Worm (Caenorhabditis elegans) whole organism, mixed stage, embryonic: Measurements from ENCODE around the gene flor-1.
"Not testable (repeated sequence)": the region's sequence is repeated elsewhere in the genome, so short reads cannot be mapped to it uniquely, and the experiment has no call there.

Experiments
- M03D4.4 ChIP-seq: sonication (generic microtip); optimal IDR thresholded peaks from 2 replicates; lab custom pipeline; 2017; ENCODE audit warnings: mild to moderate bottlenecking, missing genetic modification characterization, missing compliant biosample characterization
- bed-3 ChIP-seq: fragments of 200-800 bp; sonication (Bioruptor generic); optimal IDR thresholded peaks from 3 replicates; lab custom pipeline; 2018; ENCODE audit warnings: mild to moderate bottlenecking, missing genetic modification characterization, moderate library complexity, missing compliant biosample characterization
- blmp-1 ChIP-seq: fragments of 150-350 bp; optimal IDR thresholded peaks from 2 replicates; lab custom pipeline; 2014; ENCODE audit warnings: missing biosample characterization, missing genetic modification characterization
- ceh-83 ChIP-seq: fragments of 200-800 bp; sonication (Bioruptor generic); optimal IDR thresholded peaks from 2 replicates; lab custom pipeline; 2018; ENCODE audit warnings: mild to moderate bottlenecking, missing genetic modification characterization, missing compliant biosample characterization
- cnd-1 ChIP-seq: fragments of 200-800 bp; sonication (Bioruptor generic); optimal IDR thresholded peaks from 2 replicates; lab custom pipeline; 2018; ENCODE audit warnings: mild to moderate bottlenecking, missing genetic modification characterization, missing compliant biosample characterization
- drap-1 ChIP-seq: fragments of 200-800 bp; sonication (Bioruptor generic); optimal IDR thresholded peaks from 3 replicates; lab custom pipeline; 2018; ENCODE audit warnings: mild to moderate bottlenecking, missing genetic modification characterization, missing compliant biosample characterization
- elt-1 ChIP-seq: sonication (generic microtip); optimal IDR thresholded peaks from 2 replicates; lab custom pipeline; 2017; ENCODE audit warnings: missing genetic modification characterization, mild to moderate bottlenecking, missing compliant biosample characterization, antibody characterized with exemption, moderate library complexity, borderline replicate concordance; ENCODE audit not compliant: insufficient read depth
- elt-3 ChIP-seq: fragments of 150-350 bp; optimal IDR thresholded peaks from 2 replicates; lab custom pipeline; 2014; ENCODE audit warnings: missing biosample characterization, missing genetic modification characterization
- flh-1 ChIP-seq: fragments of 200-800 bp; sonication (Bioruptor generic); optimal IDR thresholded peaks from 2 replicates; lab custom pipeline; 2018; ENCODE audit warnings: mild to moderate bottlenecking, missing genetic modification characterization, moderate library complexity, missing compliant biosample characterization
- ham-2 ChIP-seq: fragments of 200-800 bp; sonication (Bioruptor generic); optimal IDR thresholded peaks from 2 replicates; lab custom pipeline; 2018; ENCODE audit warnings: mild to moderate bottlenecking, missing genetic modification characterization, missing compliant biosample characterization
- hlh-1 ChIP-seq: fragments of 150-350 bp; optimal IDR thresholded peaks from 2 replicates; lab custom pipeline; 2014; ENCODE audit warnings: missing biosample characterization, missing genetic modification reagents, missing genetic modification characterization
- lin-13 ChIP-seq: fragments of 150-350 bp; optimal IDR thresholded peaks from 2 replicates; lab custom pipeline; 2014; ENCODE audit warnings: missing biosample characterization, missing genetic modification characterization
- lin-32 ChIP-seq: fragments of 200-800 bp; sonication (Bioruptor generic); optimal IDR thresholded peaks from 2 replicates; lab custom pipeline; 2018; ENCODE audit warnings: mild to moderate bottlenecking, missing genetic modification characterization, missing compliant biosample characterization
- lsy-2 ChIP-seq: fragments of 150-350 bp; optimal IDR thresholded peaks from 2 replicates; lab custom pipeline; 2014; ENCODE audit warnings: missing biosample characterization, missing genetic modification characterization
- mab-5 ChIP-seq: fragments of 150-350 bp; optimal IDR thresholded peaks from 2 replicates; lab custom pipeline; 2014; ENCODE audit warnings: missing biosample characterization, missing genetic modification characterization
- mep-1 ChIP-seq: fragments of 150-350 bp; optimal IDR thresholded peaks from 2 replicates; lab custom pipeline; 2017; ENCODE audit warnings: missing biosample characterization, missing genetic modification reagents, missing genetic modification characterization, inconsistent platforms
- mls-2 ChIP-seq: sonication (generic microtip); optimal IDR thresholded peaks from 2 replicates; lab custom pipeline; 2016; ENCODE audit warnings: mild to moderate bottlenecking, missing genetic modification characterization, moderate library complexity, missing compliant biosample characterization
- nhr-12 ChIP-seq: fragments of 150-350 bp; optimal IDR thresholded peaks from 2 replicates; lab custom pipeline; 2014; ENCODE audit warnings: missing biosample characterization, missing genetic modification characterization
- nhr-2 ChIP-seq: fragments of 150-350 bp; optimal IDR thresholded peaks from 2 replicates; lab custom pipeline; 2014; ENCODE audit warnings: missing biosample characterization, missing genetic modification characterization
- nhr-237 ChIP-seq: fragments of 150-350 bp; optimal IDR thresholded peaks from 2 replicates; lab custom pipeline; 2014; ENCODE audit warnings: missing biosample characterization, missing genetic modification characterization
- nhr-28 ChIP-seq: fragments of 150-350 bp; optimal IDR thresholded peaks from 2 replicates; lab custom pipeline; 2014; ENCODE audit warnings: missing biosample characterization, missing genetic modification characterization
- nhr-76 ChIP-seq: sonication (generic microtip); optimal IDR thresholded peaks from 2 replicates; lab custom pipeline; 2017; ENCODE audit warnings: missing biosample characterization, missing genetic modification characterization
- pha-4 ChIP-seq: fragments of 150-350 bp; optimal IDR thresholded peaks from 2 replicates; lab custom pipeline; 2018; ENCODE audit warnings: missing biosample characterization, missing genetic modification reagents, missing genetic modification characterization
- sem-2 ChIP-seq: fragments of 200-800 bp; sonication (Bioruptor generic); optimal IDR thresholded peaks from 2 replicates; lab custom pipeline; 2018; ENCODE audit warnings: mild to moderate bottlenecking, missing genetic modification characterization, missing compliant biosample characterization
- snpc-4 ChIP-seq: fragments of 150-350 bp; optimal IDR thresholded peaks from 2 replicates; lab custom pipeline; 2014; ENCODE audit warnings: missing biosample characterization, missing genetic modification characterization
- sptf-1 ChIP-seq: sonication (generic microtip); optimal IDR thresholded peaks from 2 replicates; lab custom pipeline; 2017; ENCODE audit warnings: mild to moderate bottlenecking, missing genetic modification characterization, moderate library complexity, missing compliant biosample characterization
- tbx-8 ChIP-seq: fragments of 200-800 bp; sonication (Bioruptor generic); optimal IDR thresholded peaks from 2 replicates; lab custom pipeline; 2018; ENCODE audit warnings: mild to moderate bottlenecking, missing genetic modification characterization, moderate library complexity, missing compliant biosample characterization
- unc-39 ChIP-seq: fragments of 150-350 bp; optimal IDR thresholded peaks from 2 replicates; lab custom pipeline; 2014; ENCODE audit warnings: missing biosample characterization, missing genetic modification characterization
- zip-8 ChIP-seq: fragments of 150-350 bp; optimal IDR thresholded peaks from 2 replicates; lab custom pipeline; 2014; ENCODE audit warnings: missing biosample characterization, missing genetic modification characterization
- ztf-11 ChIP-seq: fragments of 150-350 bp; optimal IDR thresholded peaks from 2 replicates; lab custom pipeline; 2014; ENCODE audit warnings: missing biosample characterization, missing genetic modification characterization

The flor-1 gene

ce11 chrV:15111660-15112059, 7.8 kb downstream of the flor-1 start, which contains the start of gene T01G5.7:
Gene T01G5.7 (plus strand): TSS chrV:15111960.
- TF ChIP-seq snpc-4 (tag; lab: Kevin White, UChicago) (no peak), tbx-8 (no peak), M03D4.4 (tag; lab: Kevin White, UChicago) (no peak), drap-1 (GFP tag; lab: Kevin White, UChicago) (no peak), lsy-2 (tag; lab: Kevin White, UChicago) (no peak), nhr-2 (tag; lab: Kevin White, UChicago) (no peak), lin-32 (GFP tag; lab: Kevin White, UChicago) (no peak), lin-13 (tag; lab: Kevin White, UChicago) (no peak), nhr-76 (tag; lab: Kevin White, UChicago) (no peak), cnd-1 (tag; lab: Kevin White, UChicago) (no peak), pha-4 (no peak), ztf-11 (tag; lab: Kevin White, UChicago) (no peak), elt-1 (no peak), hlh-1 (tag; lab: Kevin White, UChicago) (no peak), flh-1 (GFP tag; lab: Kevin White, UChicago) (no peak), nhr-28 (tag; lab: Kevin White, UChicago) (no peak), mab-5 (tag; lab: Kevin White, UChicago) (no peak), ceh-83 (no peak), sem-2 (GFP tag; lab: Kevin White, UChicago) (no peak), unc-39 (tag; lab: Kevin White, UChicago) (no peak)

ce11 chrV:15109260-15109659, 10.2 kb downstream of the flor-1 start, which contains the start of gene Y75B12A.2:
Gene Y75B12A.2 (plus strand): TSS chrV:15109560.
- TF ChIP-seq nhr-237: no peak
- no peak for TF ChIP-seq nhr-2 (tag; lab: Kevin White, UChicago)
- TF ChIP-seq M03D4.4 (tag; lab: Kevin White, UChicago): no peak
- no peak for TF ChIP-seq nhr-76 (tag; lab: Kevin White, UChicago)
- no peak for TF ChIP-seq mls-2 (tag; lab: Kevin White, UChicago)
- TF ChIP-seq blmp-1 (tag; lab: Kevin White, UChicago): no peak
- no peak for TF ChIP-seq sptf-1
- TF ChIP-seq nhr-28 (tag; lab: Kevin White, UChicago): no peak
- TF ChIP-seq lin-13 (tag; lab: Kevin White, UChicago): no peak
- no peak for TF ChIP-seq drap-1 (GFP tag; lab: Kevin White, UChicago)
- no peak for TF ChIP-seq zip-8 (tag; lab: Kevin White, UChicago)
- no peak for TF ChIP-seq mep-1
- no peak for TF ChIP-seq bed-3 (GFP tag; lab: Kevin White, UChicago)
- TF ChIP-seq ham-2 (GFP tag; lab: Kevin White, UChicago): no peak
- no peak for TF ChIP-seq ztf-11 (tag; lab: Kevin White, UChicago)
- TF ChIP-seq elt-3 (tag; lab: Kevin White, UChicago): no peak
- TF ChIP-seq lin-32 (GFP tag; lab: Kevin White, UChicago): no peak

DNA sequence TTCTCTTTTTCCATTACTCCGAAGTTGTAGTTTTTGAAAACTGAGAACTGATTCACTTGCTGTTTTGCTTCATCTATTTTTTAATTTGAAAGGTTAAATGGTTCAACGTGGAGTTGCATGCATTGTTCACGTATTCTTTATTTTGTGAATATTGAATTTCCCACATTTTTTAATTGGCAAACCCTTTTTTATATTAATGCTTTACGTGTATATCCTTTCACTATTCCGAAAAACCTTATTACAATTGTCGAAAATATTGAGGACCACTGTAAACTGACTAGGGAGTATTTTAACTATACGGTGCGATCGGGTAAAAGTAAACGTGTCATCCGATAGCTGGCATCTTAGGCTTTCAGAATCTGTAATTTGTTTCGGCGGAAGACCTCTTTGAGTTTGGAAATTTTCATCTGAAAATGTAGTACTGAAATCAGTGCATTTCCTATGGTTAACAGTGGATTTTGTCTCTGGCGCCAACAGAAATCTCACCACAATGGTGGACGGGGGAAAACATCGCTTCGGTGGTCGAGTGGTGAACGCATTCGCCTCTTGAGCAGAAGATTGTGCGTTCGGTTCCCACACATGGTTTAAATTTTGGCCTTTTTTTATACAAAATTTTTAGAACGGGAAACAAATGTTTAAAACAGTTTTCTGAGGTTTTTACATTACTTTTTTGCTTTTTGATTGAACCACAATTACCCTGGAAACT, 13.4 kb downstream of the flor-1 start, which contains the start of gene C01G10.14:
TSS of gene C01G10.14 (minus strand) at position 51 of the 706 bp plus-strand sequence.
- TF ChIP-seq tbx-8; bed-3 (GFP tag; lab: Kevin White, UChicago); sptf-1: not testable (repeated sequence)

DNA sequence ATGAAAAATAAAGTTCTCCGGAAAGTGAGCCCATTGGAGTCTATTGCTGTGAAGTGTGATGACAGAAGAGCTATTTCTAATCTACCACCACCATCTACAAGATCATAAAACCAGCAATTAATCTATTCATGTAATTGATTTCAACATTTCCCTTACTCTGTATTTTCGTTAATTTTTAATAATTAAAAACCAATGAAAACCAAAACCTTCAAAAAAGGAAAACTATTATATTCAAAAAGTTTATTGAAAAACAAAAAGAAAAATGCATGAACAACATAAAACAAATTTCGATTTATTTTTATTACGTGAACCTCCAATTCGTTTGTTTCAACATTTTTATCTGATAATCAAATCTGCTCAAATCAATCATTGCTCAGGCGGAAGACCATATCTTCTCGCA, 20.0 kb downstream of the flor-1 start, which contains the start of gene C01G10.1:
TSS of gene C01G10.1 (plus strand) at position 301 of the 400 bp plus-strand sequence.
- no peak for TF ChIP-seq tbx-8
- peak; percentile 7 for TF ChIP-seq elt-1

- TF ChIP-seq snpc-4 (tag; lab: Kevin White, UChicago) (no peak), ham-2 (GFP tag; lab: Kevin White, UChicago) (no peak), M03D4.4 (tag; lab: Kevin White, UChicago) (no peak), mep-1 (no peak), lin-32 (GFP tag; lab: Kevin White, UChicago) (no peak), nhr-12 (tag; lab: Kevin White, UChicago) (no peak), flh-1 (GFP tag; lab: Kevin White, UChicago) (no peak)
Observed at ce11 chrV:15094749-15095148, 24.7 kb downstream of the flor-1 start, which contains the start of gene srx-78. Gene srx-78 (plus strand): TSS chrV:15095049.
